Worm (Caenorhabditis elegans) whole organism, L4 larva: ENCODE results near the gene gstk-1.

Experiments
- aha-1 ChIP-seq: fragments of 150-350 bp; peaks from one replicate; lab custom pipeline; 2014; ENCODE audit warnings: missing biosample characterization, missing genetic modification characterization
- spr-1 ChIP-seq: sonication (generic microtip); optimal IDR thresholded peaks from 2 replicates; lab custom pipeline; 2016; ENCODE audit warnings: mild to moderate bottlenecking, missing genetic modification characterization, missing compliant biosample characterization
- zfp-3 ChIP-seq: fragments of 200-800 bp; sonication (Bioruptor generic); conservative IDR thresholded peaks from 2 replicates; pipeline ENCODE4 v1.3.6; 2022; ENCODE audit warnings: missing genetic modification reagents, missing genetic modification characterization, missing compliant biosample characterization

- TF ChIP-seq zfp-3 (no peak), spr-1 (tag; lab: Kevin White, UChicago) (no peak), aha-1 (tag; lab: Kevin White, UChicago) (no peak)
Measured at ce11 chrII:9614728-9615127, 41.8 kb upstream of the gstk-1 start, which contains the start of gene hlh-6.
